Fruit fly (Drosophila melanogaster): Measurements from ENCODE around the gene SF2.

DNA sequence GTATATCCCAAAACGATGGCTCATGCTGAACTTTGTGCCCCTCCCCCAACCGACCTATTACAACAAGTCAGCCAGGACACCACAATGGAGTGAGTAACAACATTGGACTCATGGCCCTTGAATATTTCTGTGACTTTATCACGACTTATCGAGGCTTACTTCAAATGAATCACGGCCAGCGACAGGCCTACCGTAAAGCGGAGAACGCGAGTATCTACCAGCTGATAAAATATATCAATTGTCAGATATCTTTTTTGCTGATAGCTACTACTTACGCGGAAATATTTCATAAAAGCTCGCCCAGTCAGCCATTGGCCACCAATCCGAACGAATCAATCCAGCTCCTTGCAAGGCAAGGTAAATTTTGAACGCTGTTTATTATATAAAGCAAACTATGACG lies 14.2 kb downstream of the SF2 start, which contains the start of gene CG17930:
- no peak for TF ChIP-seq Snoo (tag; optimal IDR thresholded peaks at IDR 0.05)
- TF ChIP-seq CG12605 (GFP tag; IDR thresholded peaks at IDR 0.05): no peak
- no peak for TF ChIP-seq CG13204 (GFP tag; optimal IDR thresholded peaks at IDR 0.05)
- no peak for TF ChIP-seq CG15710 (tag; optimal IDR thresholded peaks at IDR 0.05)
- no peak for TF ChIP-seq CG4496 (GFP tag; IDR thresholded peaks at IDR 0.05)
- no peak for TF ChIP-seq CG9948 (tag; optimal IDR thresholded peaks at IDR 0.05)
- TF ChIP-seq CG10348 (GFP tag; IDR thresholded peaks at IDR 0.05): no peak
- no peak for TF ChIP-seq fd96Ca (GFP tag; IDR thresholded peaks at IDR 0.05)
- no peak for TF ChIP-seq rn (GFP tag; IDR thresholded peaks at IDR 0.05)
- TF ChIP-seq Pif1B (GFP tag; optimal IDR thresholded peaks at IDR 0.05): no peak
- TF ChIP-seq gl (tag; optimal IDR thresholded peaks at IDR 0.05): no peak
- no peak for TF ChIP-seq CG17806 (tag; optimal IDR thresholded peaks at IDR 0.05)
